Worm (Caenorhabditis elegans) whole organism, L4 larva: ENCODE data around the gene nuo-3.
A peak's percentile ranks its signal among the peaks of the same experiment; 100 is the strongest.

Experiments
- F10B5.3 ChIP-seq: sonication (generic microtip); optimal IDR thresholded peaks from 2 replicates; lab custom pipeline; 2016; ENCODE audit warnings: mild to moderate bottlenecking, missing genetic modification characterization, missing compliant biosample characterization
- F37D6.2 ChIP-seq: sonication (generic microtip); optimal IDR thresholded peaks from 2 replicates; lab custom pipeline; 2016; ENCODE audit warnings: mild to moderate bottlenecking, missing genetic modification characterization, missing compliant biosample characterization
- R02D3.7 ChIP-seq: fragments of 150-350 bp; sonication (generic microtip); optimal IDR thresholded peaks from 3 replicates; lab custom pipeline; 2014; ENCODE audit warnings: missing biosample characterization, missing genetic modification characterization
- T26A8.4 ChIP-seq: fragments of 200-800 bp; sonication (Bioruptor generic); IDR thresholded peaks from 2 replicates; pipeline ENCODE4 v1.3.6; 2022; ENCODE audit warnings: missing genetic modification characterization, missing compliant biosample characterization
- Y48G9A.11 ChIP-seq: fragments of 200-800 bp; sonication (Bioruptor generic); IDR thresholded peaks from 2 replicates; pipeline ENCODE4 v1.3.6; 2022; ENCODE audit warnings: missing genetic modification reagents, missing genetic modification characterization, missing compliant biosample characterization
- aha-1 ChIP-seq: fragments of 150-350 bp; peaks from one replicate; lab custom pipeline; 2014; ENCODE audit warnings: missing biosample characterization, missing genetic modification characterization
- arid-1 ChIP-seq: fragments of 200-800 bp; sonication (Bioruptor generic); conservative IDR thresholded peaks from 2 replicates; pipeline ENCODE4 v1.3.6; 2022; ENCODE audit warnings: missing genetic modification reagents, missing genetic modification characterization, missing compliant biosample characterization
- ceh-32 ChIP-seq: sonication (generic microtip); optimal IDR thresholded peaks from 2 replicates; lab custom pipeline; 2016; ENCODE audit warnings: mild to moderate bottlenecking, missing genetic modification characterization, missing compliant biosample characterization; ENCODE audit not compliant: poor library complexity
- daf-19 ChIP-seq: fragments of 200-800 bp; sonication (Bioruptor generic); conservative IDR thresholded peaks from 2 replicates; pipeline ENCODE4 v1.3.6; 2022; ENCODE audit warnings: missing genetic modification characterization, missing compliant biosample characterization
- dmd-6 ChIP-seq: fragments of 200-800 bp; sonication (Bioruptor generic); IDR thresholded peaks from 2 replicates; pipeline ENCODE4 v1.3.6; 2022; ENCODE audit warnings: missing genetic modification reagents, missing genetic modification characterization, missing compliant biosample characterization
- dmd-8 ChIP-seq: fragments of 200-800 bp; sonication (Bioruptor generic); IDR thresholded peaks from 2 replicates; pipeline ENCODE4 v1.3.6; 2022; ENCODE audit warnings: missing genetic modification characterization, missing compliant biosample characterization
- duxl-1 ChIP-seq: sonication (generic microtip); optimal IDR thresholded peaks from 2 replicates; lab custom pipeline; 2016; ENCODE audit warnings: mild to moderate bottlenecking, missing genetic modification characterization, moderate library complexity, missing compliant biosample characterization; ENCODE audit not compliant: poor library complexity
- dve-1 ChIP-seq: sonication (generic microtip); optimal IDR thresholded peaks from 2 replicates; lab custom pipeline; 2017; ENCODE audit warnings: antibody characterized with exemption, mild to moderate bottlenecking, missing genetic modification characterization, missing compliant biosample characterization; ENCODE audit not compliant: insufficient read depth
- fkh-10 ChIP-seq: fragments of 150-350 bp; optimal IDR thresholded peaks from 2 replicates; lab custom pipeline; 2014; ENCODE audit warnings: missing biosample characterization, missing genetic modification reagents, missing genetic modification characterization
- gei-8 ChIP-seq: fragments of 200-800 bp; sonication (Bioruptor generic); optimal IDR thresholded peaks from 2 replicates; lab custom pipeline; 2018; ENCODE audit warnings: mild to moderate bottlenecking, missing genetic modification characterization, missing compliant biosample characterization
- hif-1 ChIP-seq, 2 experiments: sonication (generic microtip); optimal IDR thresholded peaks; 2 replicates each; lab custom pipeline; 2016 to 2017; ENCODE audit warnings: missing compliant biosample characterization in 2 of 2, missing genetic modification characterization in 2 of 2, missing genetic modification reagents in 2 of 2, missing genotype in 2 of 2, mild to moderate bottlenecking in 1 of 2
- hlh-11 ChIP-seq: fragments of 200-800 bp; sonication (Bioruptor generic); optimal IDR thresholded peaks from 2 replicates; lab custom pipeline; 2018; ENCODE audit warnings: mild to moderate bottlenecking, missing genetic modification characterization, missing compliant biosample characterization
- hlh-30 ChIP-seq: sonication (generic microtip); optimal IDR thresholded peaks from 2 replicates; lab custom pipeline; 2017; ENCODE audit warnings: antibody characterized with exemption, mild to moderate bottlenecking, missing genetic modification characterization, missing compliant biosample characterization; ENCODE audit not compliant: insufficient read depth
- hmg-1.1 ChIP-seq: fragments of 200-800 bp; sonication (Bioruptor generic); IDR thresholded peaks from 2 replicates; pipeline ENCODE4 v1.3.6; 2022; ENCODE audit warnings: missing genetic modification reagents, missing genetic modification characterization, missing compliant biosample characterization
- jun-1 ChIP-seq: fragments of 150-350 bp; optimal IDR thresholded peaks from 2 replicates; lab custom pipeline; 2014; ENCODE audit warnings: missing biosample characterization, missing genetic modification reagents, missing genetic modification characterization
- lin-1 ChIP-seq: fragments of 200-800 bp; sonication (Bioruptor generic); IDR thresholded peaks from 2 replicates; pipeline ENCODE4 v1.3.6; 2022; ENCODE audit warnings: missing genetic modification reagents, missing genetic modification characterization, missing compliant biosample characterization
- lin-15B ChIP-seq: fragments of 150-350 bp; sonication (generic microtip); optimal IDR thresholded peaks from 3 replicates; lab custom pipeline; 2014; ENCODE audit warnings: missing biosample characterization, missing genetic modification characterization
- lin-38 ChIP-seq: fragments of 200-800 bp; sonication (Bioruptor generic); IDR thresholded peaks from 2 replicates; pipeline ENCODE4 v1.3.6; 2022; ENCODE audit warnings: missing genetic modification reagents, missing genetic modification characterization, missing compliant biosample characterization
- lir-3 ChIP-seq: sonication (generic microtip); optimal IDR thresholded peaks from 2 replicates; lab custom pipeline; 2016; ENCODE audit warnings: mild to moderate bottlenecking, missing genetic modification characterization, missing compliant biosample characterization
- lsy-2 ChIP-seq, 2 experiments: fragments of 150-350 bp in 1 of 2; sonication (generic microtip) in 1 of 2; optimal IDR thresholded peaks; 2 replicates each; lab custom pipeline; 2014 to 2017; ENCODE audit warnings: missing biosample characterization in 2 of 2, missing genetic modification characterization in 2 of 2
- mes-2 ChIP-seq: sonication (generic microtip); optimal IDR thresholded peaks from 2 replicates; lab custom pipeline; 2016; ENCODE audit warnings: missing genotype, mild to moderate bottlenecking, missing genetic modification characterization, missing compliant biosample characterization; ENCODE audit not compliant: poor library complexity, severe bottlenecking
- mxl-3 ChIP-seq: fragments of 200-800 bp; sonication (Bioruptor generic); optimal IDR thresholded peaks from 2 replicates; lab custom pipeline; 2018; ENCODE audit warnings: mild to moderate bottlenecking, missing genetic modification characterization, missing compliant biosample characterization
- nhr-10 ChIP-seq: fragments of 150-350 bp; optimal IDR thresholded peaks from 2 replicates; lab custom pipeline; 2014; ENCODE audit warnings: missing biosample characterization, missing genetic modification characterization
- nhr-102 ChIP-seq: sonication (generic microtip); optimal IDR thresholded peaks from 2 replicates; lab custom pipeline; 2016; ENCODE audit warnings: mild to moderate bottlenecking, missing genetic modification characterization, moderate library complexity, missing compliant biosample characterization
- nhr-28 ChIP-seq: fragments of 150-350 bp; optimal IDR thresholded peaks from 2 replicates; lab custom pipeline; 2014; ENCODE audit warnings: missing biosample characterization, missing genetic modification characterization
- nhr-42 ChIP-seq: fragments of 200-800 bp; sonication (Bioruptor generic); IDR thresholded peaks from 2 replicates; pipeline ENCODE4 v1.3.6; 2022; ENCODE audit warnings: missing genetic modification characterization, missing compliant biosample characterization
- nhr-48 ChIP-seq: sonication (generic microtip); optimal IDR thresholded peaks from 2 replicates; lab custom pipeline; 2016; ENCODE audit warnings: mild to moderate bottlenecking, missing genetic modification characterization, missing compliant biosample characterization
- nhr-6 ChIP-seq: fragments of 150-350 bp; optimal IDR thresholded peaks from 2 replicates; lab custom pipeline; 2014; ENCODE audit warnings: missing biosample characterization, missing genetic modification characterization
- pha-4 ChIP-seq, 2 experiments: fragments of 150-350 bp in 1 of 2; fragments of 200-800 bp in 1 of 2; sonication (Bioruptor generic) in 1 of 2; IDR thresholded peaks in 1 of 2; optimal IDR thresholded peaks in 1 of 2; 2 replicates each; pipeline versions ENCODE4 v1.3.6 to Lab custom; 2014 to 2022; ENCODE audit warnings: missing genetic modification characterization in 2 of 2, missing genetic modification reagents in 2 of 2, missing biosample characterization in 1 of 2, missing compliant biosample characterization in 1 of 2
- php-3 ChIP-seq: fragments of 200-800 bp; sonication (Bioruptor generic); IDR thresholded peaks from 2 replicates; pipeline ENCODE4 v1.3.6; 2022; ENCODE audit warnings: missing genetic modification reagents, missing genetic modification characterization, missing compliant biosample characterization
- rbr-2 ChIP-seq: sonication (generic microtip); optimal IDR thresholded peaks from 2 replicates; lab custom pipeline; 2016; ENCODE audit warnings: missing genotype, missing genetic modification characterization, missing compliant biosample characterization
- sdz-12 ChIP-seq: fragments of 200-800 bp; sonication (Bioruptor generic); optimal IDR thresholded peaks from 2 replicates; lab custom pipeline; 2018; ENCODE audit warnings: mild to moderate bottlenecking, missing genetic modification characterization, missing compliant biosample characterization
- snpc-1.2 ChIP-seq: fragments of 200-800 bp; sonication (Bioruptor generic); IDR thresholded peaks from 2 replicates; pipeline ENCODE4 v1.3.6; 2022; ENCODE audit warnings: missing genetic modification reagents, missing genetic modification characterization, missing compliant biosample characterization
- snpc-4 ChIP-seq: fragments of 150-350 bp; optimal IDR thresholded peaks from 2 replicates; lab custom pipeline; 2014; ENCODE audit warnings: missing biosample characterization, missing genetic modification characterization
- spr-1 ChIP-seq: sonication (generic microtip); optimal IDR thresholded peaks from 2 replicates; lab custom pipeline; 2016; ENCODE audit warnings: mild to moderate bottlenecking, missing genetic modification characterization, missing compliant biosample characterization
- spr-3 ChIP-seq: fragments of 200-800 bp; sonication (Bioruptor generic); optimal IDR thresholded peaks from 2 replicates; lab custom pipeline; 2018; ENCODE audit warnings: mild to moderate bottlenecking, missing genetic modification characterization, missing compliant biosample characterization
- tra-1 ChIP-seq: fragments of 200-800 bp; sonication (Bioruptor generic); IDR thresholded peaks from 2 replicates; pipeline ENCODE4 v1.3.6; 2022; ENCODE audit warnings: missing genetic modification reagents, missing genetic modification characterization, missing compliant biosample characterization
- unc-130 ChIP-seq: sonication (generic microtip); optimal IDR thresholded peaks from 2 replicates; lab custom pipeline; 2016; ENCODE audit warnings: missing genetic modification reagents, missing genetic modification characterization, missing compliant biosample characterization
- zfp-2 ChIP-seq: sonication (generic microtip); optimal IDR thresholded peaks from 2 replicates; lab custom pipeline; 2016; ENCODE audit warnings: mild to moderate bottlenecking, missing genetic modification characterization, missing compliant biosample characterization
- ztf-11 ChIP-seq: fragments of 150-350 bp; optimal IDR thresholded peaks from 2 replicates; lab custom pipeline; 2014; ENCODE audit warnings: missing biosample characterization, missing genetic modification characterization
- ztf-7 ChIP-seq: fragments of 150-350 bp; optimal IDR thresholded peaks from 2 replicates; lab custom pipeline; 2014; ENCODE audit warnings: missing biosample characterization, missing genetic modification characterization

Gene nuo-3

DNA sequence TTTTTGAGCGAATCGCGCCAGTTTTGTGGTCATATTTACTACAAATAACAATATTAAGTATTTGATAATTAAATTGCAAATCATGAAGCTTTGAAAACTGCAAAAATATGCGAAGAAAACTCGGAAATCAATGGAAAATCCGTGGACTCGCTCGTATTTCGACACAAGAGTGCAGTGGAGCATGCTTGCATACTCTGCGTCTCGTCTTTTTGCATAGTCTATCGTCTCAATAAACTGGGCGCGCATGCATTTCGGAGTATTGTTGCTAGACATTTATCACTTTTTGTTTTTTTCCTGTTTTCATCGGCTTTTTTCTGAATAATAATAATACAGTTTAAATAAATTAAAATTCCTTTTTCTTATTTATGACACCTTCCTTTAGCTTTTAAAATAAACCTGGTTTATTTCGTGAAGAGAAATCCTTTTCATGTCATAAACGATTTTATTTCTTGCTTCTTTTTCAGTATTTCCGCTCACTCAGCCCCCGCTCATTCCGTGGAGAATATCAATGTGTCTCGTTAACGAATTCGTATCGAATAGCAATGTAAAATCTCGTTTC is 29.6 kb downstream of the nuo-3 start, which contains the start of the genes mrps-7 and Y57G11C.3 (continued):
- TF ChIP-seq hif-1 (tag; optimal IDR thresholded peaks at IDR 0.05; lab: Kevin White, UChicago) (peak in 1 of 2 experiments; percentile 73), F10B5.3 (tag; lab: Kevin White, UChicago) (peak; percentile 26), snpc-4 (tag; lab: Kevin White, UChicago) (peak; percentile 38), dmd-6 (GFP tag; lab: Robert Waterston, UW) (peak; percentile 77), nhr-48 (tag; lab: Kevin White, UChicago) (peak; percentile 24), tra-1 (GFP tag; lab: Robert Waterston, UW) (no peak), lin-38 (GFP tag; lab: Robert Waterston, UW) (peak; percentile 100), jun-1 (tag; lab: Kevin White, UChicago) (peak; percentile 71), aha-1 (tag; lab: Kevin White, UChicago) (peak; percentile 96), nhr-42 (GFP tag; lab: Robert Waterston, UW) (0 out of 2 replicates have a peak, but pooled peaks have one; percentile 44), nhr-6 (tag; lab: Kevin White, UChicago) (peak; percentile 94), R02D3.7 (tag; lab: Kevin White, UChicago) (peak; percentile 93), snpc-1.2 (GFP tag; lab: Robert Waterston, UW) (peak; percentile 87), nhr-102 (tag; lab: Kevin White, UChicago) (peak; percentile 75), spr-3 (GFP tag; lab: Kevin White, UChicago) (peak; percentile 55), daf-19 (GFP tag; lab: Robert Waterston, UW) (no peak), T26A8.4 (GFP tag; lab: Robert Waterston, UW) (peak; percentile 76), fkh-10 (peak; percentile 82), sdz-12 (GFP tag; lab: Kevin White, UChicago) (no peak), rbr-2 (tag; lab: Kevin White, UChicago) (peak; percentile 85), mxl-3 (GFP tag; lab: Kevin White, UChicago) (peak; percentile 24), ztf-11 (tag; lab: Kevin White, UChicago) (no peak), nhr-28 (tag; lab: Kevin White, UChicago) (peak; percentile 87), lsy-2 (tag; optimal IDR thresholded peaks at IDR 0.05; lab: Kevin White, UChicago) (peak; percentile 67 to 95), lin-15B (peak; percentile 77), hlh-11 (tag; lab: Kevin White, UChicago) (peak; percentile 76), mes-2 (peak; percentile 93), pha-4 (GFP tag; IDR thresholded peaks at IDR 0.05; lab: Robert Waterston, UW) (peak; percentile 28; the same call in 1 of the 2 replicates), pha-4 (tag; optimal IDR thresholded peaks at IDR 0.05; lab: Kevin White, UChicago) (peak; percentile 91), zfp-2 (tag; lab: Kevin White, UChicago) (peak; percentile 45), gei-8 (no peak), spr-1 (tag; lab: Kevin White, UChicago) (peak; percentile 67), lin-1 (GFP tag; lab: Robert Waterston, UW) (0 out of 2 replicates have a peak, but pooled peaks have one; percentile 14), nhr-10 (tag; lab: Kevin White, UChicago) (no peak), ceh-32 (no peak), php-3 (GFP tag; lab: Robert Waterston, UW) (peak; percentile 58; the same call in 1 of the 2 replicates), unc-130 (peak; percentile 27), dmd-8 (GFP tag; lab: Robert Waterston, UW) (no peak), F37D6.2 (tag; lab: Kevin White, UChicago) (peak; percentile 55), arid-1 (GFP tag; lab: Robert Waterston, UW) (peak; percentile 61; the same call in 1 of the 2 replicates), Y48G9A.11 (GFP tag; lab: Robert Waterston, UW) (peak; percentile 96), dve-1 (tag; lab: Kevin White, UChicago) (peak; percentile 97), hlh-30 (peak; percentile 90), ztf-7 (tag; lab: Kevin White, UChicago) (peak; percentile 54), hmg-1.1 (GFP tag; lab: Robert Waterston, UW) (peak; percentile 95), duxl-1 (tag; lab: Kevin White, UChicago) (peak; percentile 85), lir-3 (tag; lab: Kevin White, UChicago) (no peak)
